Fruit fly (Drosophila melanogaster): ENCODE measurements around the gene CG17191.

Gene CG17191

dm6 chr3R:26989802-26990509 lies 29.6 kb downstream of the CG17191 start, which contains the start of gene CG31076:
TSS of gene CG31076 (minus strand) at chr3R:26989852.
- peak; percentile 14 for TF ChIP-seq CG15710 (tag; optimal IDR thresholded peaks at IDR 0.05)
- no peak for TF ChIP-seq fd96Ca (GFP tag; IDR thresholded peaks at IDR 0.05)
- TF ChIP-seq Ets98B (GFP tag; IDR thresholded peaks at IDR 0.05), result peak; percentile 46; the same call in 1 of the 2 replicates
- TF ChIP-seq EcR (GFP tag; optimal IDR thresholded peaks at IDR 0.05), result peak; percentile 85
- TF ChIP-seq CG4496 (GFP tag; IDR thresholded peaks at IDR 0.05), result no peak
- no peak for TF ChIP-seq CG12605 (GFP tag; IDR thresholded peaks at IDR 0.05)
- TF ChIP-seq CG8301 (tag; optimal IDR thresholded peaks at IDR 0.05), result no peak
- TF ChIP-seq Snoo (tag; optimal IDR thresholded peaks at IDR 0.05), result peak; percentile 73
- peak; percentile 52 for TF ChIP-seq CG17806 (tag; optimal IDR thresholded peaks at IDR 0.05)
- TF ChIP-seq CG32121 (GFP tag; IDR thresholded peaks at IDR 0.05), result peak; percentile 61; the same call in 1 of the 2 replicates
- peak; percentile 35 for TF ChIP-seq gl (tag; optimal IDR thresholded peaks at IDR 0.05)
- TF ChIP-seq Pif1A (GFP tag; optimal IDR thresholded peaks at IDR 0.05), result peak; percentile 75
- TF ChIP-seq CG10348 (GFP tag; IDR thresholded peaks at IDR 0.05), result no peak
- TF ChIP-seq CG34367 (tag; optimal IDR thresholded peaks at IDR 0.05), result no peak
- peak; percentile 33 for TF ChIP-seq CG14655 (GFP tag; optimal IDR thresholded peaks at IDR 0.05)
- peak; percentile 23 for TF ChIP-seq D1 (tag; optimal IDR thresholded peaks at IDR 0.05)
- TF ChIP-seq CG13204 (GFP tag; optimal IDR thresholded peaks at IDR 0.05), result no peak
- TF ChIP-seq Pif1B (GFP tag; optimal IDR thresholded peaks at IDR 0.05), result peak; percentile 46
- TF ChIP-seq rn (GFP tag; IDR thresholded peaks at IDR 0.05), result no peak
- no peak for TF ChIP-seq CG9948 (tag; optimal IDR thresholded peaks at IDR 0.05)
- peak; percentile 67 for TF ChIP-seq CG8159 (tag; optimal IDR thresholded peaks at IDR 0.05)

dm6 chr3R:26988412-26988981 lies 31.1 kb downstream of the CG17191 start, which contains the start of gene CG31075:
TSS of gene CG31075 (minus strand) at chr3R:26988517.
- peak; percentile 90 for TF ChIP-seq Pif1B (GFP tag; optimal IDR thresholded peaks at IDR 0.05)
- TF ChIP-seq Pif1A (GFP tag; optimal IDR thresholded peaks at IDR 0.05), result peak; percentile 93
- peak; percentile 88 for TF ChIP-seq fd96Ca (GFP tag; IDR thresholded peaks at IDR 0.05)
- TF ChIP-seq CG12605 (GFP tag; IDR thresholded peaks at IDR 0.05), result peak; percentile 98
- TF ChIP-seq CG13204 (GFP tag; optimal IDR thresholded peaks at IDR 0.05), result no peak
- peak; percentile 87 for TF ChIP-seq CG9948 (tag; optimal IDR thresholded peaks at IDR 0.05)
- peak; percentile 86 for TF ChIP-seq CG14655 (GFP tag; optimal IDR thresholded peaks at IDR 0.05)
- peak; percentile 77 for TF ChIP-seq rn (GFP tag; IDR thresholded peaks at IDR 0.05)
- peak; percentile 84 for TF ChIP-seq D1 (tag; optimal IDR thresholded peaks at IDR 0.05)
- TF ChIP-seq CG10348 (GFP tag; IDR thresholded peaks at IDR 0.05), result peak; percentile 73
- TF ChIP-seq CG17806 (tag; optimal IDR thresholded peaks at IDR 0.05), result peak; percentile 95
- TF ChIP-seq CG34367 (tag; optimal IDR thresholded peaks at IDR 0.05), result peak; percentile 68
- peak; percentile 85 for TF ChIP-seq CG15710 (tag; optimal IDR thresholded peaks at IDR 0.05)
- TF ChIP-seq CG4496 (GFP tag; IDR thresholded peaks at IDR 0.05), result peak; percentile 98
- TF ChIP-seq Ets98B (GFP tag; IDR thresholded peaks at IDR 0.05), result peak; percentile 93
- peak; percentile 91 for TF ChIP-seq CG32121 (GFP tag; IDR thresholded peaks at IDR 0.05)
- TF ChIP-seq EcR (GFP tag; optimal IDR thresholded peaks at IDR 0.05), result peak; percentile 60
- TF ChIP-seq Snoo (tag; optimal IDR thresholded peaks at IDR 0.05), result peak; percentile 82
- peak; percentile 88 for TF ChIP-seq CG8301 (tag; optimal IDR thresholded peaks at IDR 0.05)
- TF ChIP-seq gl (tag; optimal IDR thresholded peaks at IDR 0.05), result peak; percentile 73
- peak; percentile 94 for TF ChIP-seq CG8159 (tag; optimal IDR thresholded peaks at IDR 0.05)

- TF ChIP-seq Snoo (tag; optimal IDR thresholded peaks at IDR 0.05) (no peak), CG32121 (GFP tag; IDR thresholded peaks at IDR 0.05) (no peak), CG17806 (tag; optimal IDR thresholded peaks at IDR 0.05) (no peak), CG8301 (tag; optimal IDR thresholded peaks at IDR 0.05) (no peak), CG10348 (GFP tag; IDR thresholded peaks at IDR 0.05) (no peak), fd96Ca (GFP tag; IDR thresholded peaks at IDR 0.05) (no peak), CG15710 (tag; optimal IDR thresholded peaks at IDR 0.05) (no peak), gl (tag; optimal IDR thresholded peaks at IDR 0.05) (no peak)
These were observed 32.1 kb downstream of the CG17191 start for dm6 chr3R:26987455-26987854.

- TF ChIP-seq Snoo (tag; optimal IDR thresholded peaks at IDR 0.05) (no peak), CG9948 (tag; optimal IDR thresholded peaks at IDR 0.05) (no peak), rn (GFP tag; IDR thresholded peaks at IDR 0.05) (no peak), CG12605 (GFP tag; IDR thresholded peaks at IDR 0.05) (no peak), D1 (tag; optimal IDR thresholded peaks at IDR 0.05) (no peak), Ets98B (GFP tag; IDR thresholded peaks at IDR 0.05) (no peak), Pif1A (GFP tag; optimal IDR thresholded peaks at IDR 0.05) (no peak), Pif1B (GFP tag; optimal IDR thresholded peaks at IDR 0.05) (no peak)
These were observed 35.1 kb downstream of the CG17191 start for dm6 chr3R:26984437-26984836.

dm6 chr3R:26982106-26982505 lies 37.4 kb downstream of the CG17191 start:
- TF ChIP-seq CG8159 (tag; optimal IDR thresholded peaks at IDR 0.05), result no peak
- no peak for TF ChIP-seq Pif1B (GFP tag; optimal IDR thresholded peaks at IDR 0.05)
- TF ChIP-seq CG8301 (tag; optimal IDR thresholded peaks at IDR 0.05), result no peak
- no peak for TF ChIP-seq Ets98B (GFP tag; IDR thresholded peaks at IDR 0.05)
- TF ChIP-seq CG32121 (GFP tag; IDR thresholded peaks at IDR 0.05), result no peak
- TF ChIP-seq CG10348 (GFP tag; IDR thresholded peaks at IDR 0.05), result no peak
- TF ChIP-seq EcR (GFP tag; optimal IDR thresholded peaks at IDR 0.05), result no peak
- no peak for TF ChIP-seq Snoo (tag; optimal IDR thresholded peaks at IDR 0.05)

dm6 chr3R:26980282-26980691 lies 39.3 kb downstream of the CG17191 start:
- peak; percentile 65 for TF ChIP-seq EcR (GFP tag; optimal IDR thresholded peaks at IDR 0.05)
- no peak for TF ChIP-seq CG17806 (tag; optimal IDR thresholded peaks at IDR 0.05)
- TF ChIP-seq CG10348 (GFP tag; IDR thresholded peaks at IDR 0.05), result no peak
- peak; percentile 59 for TF ChIP-seq CG12605 (GFP tag; IDR thresholded peaks at IDR 0.05)
- no peak for TF ChIP-seq Pif1B (GFP tag; optimal IDR thresholded peaks at IDR 0.05)
- TF ChIP-seq Snoo (tag; optimal IDR thresholded peaks at IDR 0.05), result no peak
- peak; percentile 30; the same call in 1 of the 2 replicates for TF ChIP-seq Ets98B (GFP tag; IDR thresholded peaks at IDR 0.05)
- TF ChIP-seq CG13204 (GFP tag; optimal IDR thresholded peaks at IDR 0.05), result no peak
- TF ChIP-seq CG9948 (tag; optimal IDR thresholded peaks at IDR 0.05), result no peak
- TF ChIP-seq CG32121 (GFP tag; IDR thresholded peaks at IDR 0.05), result 0 out of 2 replicates have a peak, but pooled peaks have one; percentile 17

Measured in whole organism, pupa.